Worm (Caenorhabditis elegans) whole organism, young adult: ENCODE results near the gene C01G12.3.

Source experiments
- T26A5.8 ChIP-seq: sonication (generic microtip); optimal IDR thresholded peaks from 2 replicates; lab custom pipeline; 2016; ENCODE audit warnings: missing genetic modification characterization, missing compliant biosample characterization
- Y53G8AR.9 ChIP-seq: fragments of 200-800 bp; sonication (Bioruptor generic); conservative IDR thresholded peaks from 2 replicates; pipeline ENCODE4 v1.3.6; 2022; ENCODE audit warnings: missing genetic modification reagents, missing genetic modification characterization, missing compliant biosample characterization
- dox-1 ChIP-seq: fragments of 200-800 bp; sonication (Bioruptor generic); IDR thresholded peaks from 2 replicates; pipeline ENCODE4 v1.3.6; 2022; ENCODE audit warnings: missing genetic modification reagents, missing genetic modification characterization, missing compliant biosample characterization
- mxl-1 ChIP-seq: sonication (generic microtip); optimal IDR thresholded peaks from 2 replicates; lab custom pipeline; 2016; ENCODE audit warnings: missing genetic modification characterization, missing compliant biosample characterization
- pha-4 ChIP-seq: fragments of 150-350 bp; sonication (generic microtip); optimal IDR thresholded peaks from 2 replicates; lab custom pipeline; 2014; ENCODE audit warnings: missing biosample characterization, missing genetic modification reagents, missing genetic modification characterization
- rcor-1 ChIP-seq: fragments of 200-800 bp; sonication (Bioruptor generic); IDR thresholded peaks from 2 replicates; pipeline ENCODE4 v1.3.6; 2022; ENCODE audit warnings: missing genetic modification reagents, missing genetic modification characterization, missing compliant biosample characterization
- sdz-38 ChIP-seq: sonication (generic microtip); optimal IDR thresholded peaks from 2 replicates; lab custom pipeline; 2016; ENCODE audit warnings: missing genotype, missing genetic modification characterization, missing compliant biosample characterization
- unc-62 ChIP-seq: fragments of 150-350 bp; optimal IDR thresholded peaks from 2 replicates; lab custom pipeline; 2014; ENCODE audit warnings: missing biosample characterization, missing genetic modification reagents, missing genetic modification characterization
- ztf-28 ChIP-seq: fragments of 200-800 bp; sonication (Bioruptor generic); IDR thresholded peaks from 2 replicates; pipeline ENCODE4 v1.3.6; 2022; ENCODE audit warnings: missing genetic modification reagents, missing genetic modification characterization, missing compliant biosample characterization

DNA sequence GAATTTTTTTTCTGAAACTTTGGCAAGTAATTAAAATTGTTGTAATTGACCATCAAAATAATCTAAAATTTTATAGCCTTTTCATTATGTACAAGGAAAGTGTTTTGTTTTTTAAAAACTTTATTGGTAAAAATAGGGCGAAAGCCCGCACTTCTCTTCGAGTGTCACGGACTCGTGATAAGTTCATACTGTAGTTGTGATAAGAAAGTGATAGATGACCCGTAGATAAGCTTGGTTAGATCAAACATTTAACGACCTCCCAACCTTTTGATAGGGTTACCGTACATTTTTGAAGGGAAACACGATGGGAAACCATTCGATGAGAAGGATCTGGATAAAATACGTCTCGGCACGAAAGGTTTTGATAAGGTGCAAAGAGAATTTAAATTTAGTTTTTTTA is 34.3 kb upstream of the C01G12.3 start:
- TF ChIP-seq dox-1 (GFP tag; lab: Robert Waterston, UW) (no peak), ztf-28 (GFP tag; lab: Robert Waterston, UW) (no peak), Y53G8AR.9 (no peak), rcor-1 (no peak), mxl-1 (no peak), T26A5.8 (tag; lab: Kevin White, UChicago) (no peak), sdz-38 (tag; lab: Kevin White, UChicago) (no peak), pha-4 (no peak), unc-62 (GFP tag; lab: Kevin White, UChicago) (no peak)
